Worm (Caenorhabditis elegans) whole organism, young adult: ENCODE results near the gene srx-2.

Source experiments
- B0035.1 ChIP-seq: sonication (generic microtip); optimal IDR thresholded peaks from 2 replicates; lab custom pipeline; 2016; ENCODE audit warnings: missing genetic modification characterization, mild to moderate bottlenecking, missing compliant biosample characterization, missing genotype, missing genetic modification reagents
- chd-7 ChIP-seq: sonication (generic microtip); optimal IDR thresholded peaks from 2 replicates; lab custom pipeline; 2016; ENCODE audit warnings: mild to moderate bottlenecking, missing genetic modification characterization, moderate library complexity, missing compliant biosample characterization
- dpl-1 ChIP-seq: fragments of 150-350 bp; optimal IDR thresholded peaks from 2 replicates; lab custom pipeline; 2014; ENCODE audit warnings: missing biosample characterization, missing genetic modification reagents, missing genetic modification characterization
- hlh-12 ChIP-seq: sonication (generic microtip); optimal IDR thresholded peaks from 2 replicates; lab custom pipeline; 2016; ENCODE audit warnings: missing genetic modification characterization, missing compliant biosample characterization
- lin-35 ChIP-seq, 3 experiments: fragments of 150-350 bp in 2 of 3; sonication (generic microtip) in 1 of 3; optimal IDR thresholded peaks; 2 replicates each; lab custom pipeline; 2014 to 2018; ENCODE audit warnings: missing biosample characterization in 3 of 3, missing genetic modification characterization in 3 of 3, missing genetic modification reagents in 3 of 3
- lsl-1 ChIP-seq: fragments of 200-800 bp; sonication (Bioruptor generic); optimal IDR thresholded peaks from 2 replicates; lab custom pipeline; 2018; ENCODE audit warnings: mild to moderate bottlenecking, missing genetic modification characterization, moderate library complexity, missing compliant biosample characterization
- madf-3 ChIP-seq: fragments of 200-800 bp; sonication (Bioruptor generic); IDR thresholded peaks from 2 replicates; pipeline ENCODE4 v1.3.6; 2022; ENCODE audit warnings: missing genetic modification reagents, missing genetic modification characterization, missing compliant biosample characterization
- mxl-1 ChIP-seq: sonication (generic microtip); optimal IDR thresholded peaks from 2 replicates; lab custom pipeline; 2016; ENCODE audit warnings: missing genetic modification characterization, missing compliant biosample characterization
- nhr-179 ChIP-seq: sonication (generic microtip); optimal IDR thresholded peaks from 2 replicates; lab custom pipeline; 2016; ENCODE audit warnings: mild to moderate bottlenecking, missing genetic modification characterization, missing compliant biosample characterization
- pha-4 ChIP-seq: fragments of 150-350 bp; sonication (generic microtip); optimal IDR thresholded peaks from 2 replicates; lab custom pipeline; 2014; ENCODE audit warnings: missing biosample characterization, missing genetic modification reagents, missing genetic modification characterization
- snpc-4 ChIP-seq, 5 experiments: fragments of 150-350 bp in 1 of 5; sonication (generic microtip) in 4 of 5; optimal IDR thresholded peaks; 2 replicates each; lab custom pipeline; 2014 to 2018; ENCODE audit warnings: missing genetic modification characterization in 5 of 5, missing biosample characterization in 3 of 5, antibody characterized with exemption in 2 of 5, mild to moderate bottlenecking in 2 of 5, missing compliant biosample characterization in 2 of 5, missing genotype in 2 of 5, moderate library complexity in 2 of 5, missing genetic modification reagents in 1 of 5
- unc-62 ChIP-seq: fragments of 150-350 bp; optimal IDR thresholded peaks from 2 replicates; lab custom pipeline; 2014; ENCODE audit warnings: missing biosample characterization, missing genetic modification reagents, missing genetic modification characterization

ce11 chrV:8972271-8972670, 37.0 kb upstream of the srx-2 start, which contains the start of gene nhr-195:
- TF ChIP-seq pha-4 (tag; lab: Kevin White, UChicago) = no peak
- no peak for TF ChIP-seq lin-35 (GFP tag; optimal IDR thresholded peaks at IDR 0.05; lab: Kevin White, UChicago)
- TF ChIP-seq mxl-1 (tag; lab: Kevin White, UChicago) = no peak
- no peak for TF ChIP-seq snpc-4 (GFP tag; optimal IDR thresholded peaks at IDR 0.05; lab: Kevin White, UChicago)
- no peak for TF ChIP-seq snpc-4 (tag; optimal IDR thresholded peaks at IDR 0.05; lab: Kevin White, UChicago)
- no peak for TF ChIP-seq unc-62 (GFP tag; lab: Kevin White, UChicago)
- no peak for TF ChIP-seq lsl-1
- no peak for TF ChIP-seq B0035.1
- TF ChIP-seq dpl-1 = no peak
- no peak for TF ChIP-seq hlh-12
- TF ChIP-seq chd-7 (tag; lab: Kevin White, UChicago) = no peak
- no peak for TF ChIP-seq nhr-179 (tag; lab: Kevin White, UChicago)
- TF ChIP-seq madf-3 (GFP tag; lab: Robert Waterston, UW) = no peak
